Worm (Caenorhabditis elegans) whole organism, L4 larva: ENCODE measurements around the gene C03F11.2.

ENCODE experiments used
- aha-1 ChIP-seq: fragments of 150-350 bp; peaks from one replicate; lab custom pipeline; 2014; ENCODE audit warnings: missing biosample characterization, missing genetic modification characterization
- ceh-28 ChIP-seq: fragments of 150-350 bp; optimal IDR thresholded peaks from 2 replicates; lab custom pipeline; 2014; ENCODE audit warnings: missing biosample characterization, missing genetic modification reagents, missing genetic modification characterization
- daf-16 ChIP-seq, 3 experiments: sonication (generic microtip); optimal IDR thresholded peaks; 2 replicates each; lab custom pipeline; 2016 to 2017; ENCODE audit warnings: missing genetic modification characterization in 3 of 3, missing genetic modification reagents in 3 of 3, mild to moderate bottlenecking in 2 of 3, missing compliant biosample characterization in 2 of 3, missing biosample characterization in 1 of 3, moderate library complexity in 1 of 3
- dpl-1 ChIP-seq: fragments of 150-350 bp; optimal IDR thresholded peaks from 2 replicates; lab custom pipeline; 2014; ENCODE audit warnings: missing biosample characterization, missing genetic modification reagents, missing genetic modification characterization
- lin-29 ChIP-seq: fragments of 200-800 bp; sonication (Bioruptor generic); IDR thresholded peaks from 2 replicates; pipeline ENCODE4 v1.3.6; 2022; ENCODE audit warnings: missing genetic modification reagents, missing genetic modification characterization, missing compliant biosample characterization
- nhr-11 ChIP-seq: fragments of 150-350 bp; optimal IDR thresholded peaks from 2 replicates; lab custom pipeline; 2014; ENCODE audit warnings: missing biosample characterization, missing genetic modification characterization
- nhr-28 ChIP-seq: fragments of 150-350 bp; optimal IDR thresholded peaks from 2 replicates; lab custom pipeline; 2014; ENCODE audit warnings: missing biosample characterization, missing genetic modification characterization
- snpc-4 ChIP-seq: fragments of 150-350 bp; optimal IDR thresholded peaks from 2 replicates; lab custom pipeline; 2014; ENCODE audit warnings: missing biosample characterization, missing genetic modification characterization
- ztf-7 ChIP-seq: fragments of 150-350 bp; optimal IDR thresholded peaks from 2 replicates; lab custom pipeline; 2014; ENCODE audit warnings: missing biosample characterization, missing genetic modification characterization

DNA sequence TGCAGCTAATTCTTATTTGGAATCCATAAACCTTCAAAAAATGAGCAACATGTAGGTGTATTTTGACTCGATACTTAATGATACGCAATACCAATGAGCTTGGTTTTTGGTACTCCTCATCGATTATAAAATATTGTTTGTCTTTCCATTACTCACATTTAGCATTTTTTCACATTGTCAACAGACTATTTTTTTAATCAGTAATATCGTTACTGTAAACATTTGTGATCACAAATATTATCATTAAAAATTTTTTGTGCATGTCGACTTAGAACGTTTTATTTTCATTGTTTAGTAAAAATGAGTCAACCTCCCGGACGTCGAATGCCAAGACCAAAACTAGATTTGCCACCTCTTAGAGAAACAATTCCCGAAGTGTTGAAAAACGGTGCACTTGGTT lies 19.9 kb downstream of the C03F11.2 start, which contains the start of gene sek-5:
- TF ChIP-seq lin-29 (GFP tag; lab: Robert Waterston, UW) (no peak), nhr-11 (no peak), daf-16 (GFP tag; optimal IDR thresholded peaks at IDR 0.05; lab: Kevin White, UChicago) (no peak), daf-16 (tag; optimal IDR thresholded peaks at IDR 0.05; lab: Kevin White, UChicago) (no peak), dpl-1 (GFP tag; lab: Kevin White, UChicago) (no peak), ztf-7 (no peak), aha-1 (tag; lab: Kevin White, UChicago) (no peak), ceh-28 (tag; lab: Kevin White, UChicago) (no peak), nhr-28 (tag; lab: Kevin White, UChicago) (no peak), snpc-4 (tag; lab: Kevin White, UChicago) (no peak)
